Worm (Caenorhabditis elegans): ENCODE results near the gene gcy-11.

DNA sequence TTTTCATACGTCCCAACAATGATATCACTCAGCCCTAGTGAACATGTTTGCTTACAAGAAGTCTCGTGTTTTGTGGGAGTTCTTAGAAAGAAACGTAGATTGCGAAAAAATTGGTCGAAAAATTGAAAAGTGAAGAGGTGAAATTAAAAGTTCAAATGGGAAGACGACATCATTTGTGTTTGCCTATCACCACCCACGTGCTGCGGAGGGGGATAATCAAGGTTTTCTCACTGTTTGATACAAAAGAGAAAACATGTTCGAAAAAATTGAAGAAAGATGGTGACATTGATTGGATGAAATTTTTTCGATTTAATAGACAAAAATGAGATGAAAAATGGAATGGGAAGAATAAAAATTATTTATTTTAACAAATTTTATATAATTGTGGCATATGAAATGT lies 15.1 kb upstream of the gcy-11 start:
- TF ChIP-seq unc-130 (tag; optimal IDR thresholded peaks at IDR 0.05) = no peak
- TF ChIP-seq elt-3 (tag; optimal IDR thresholded peaks at IDR 0.05) = peak in 1 of 6 experiments; percentile 75
- no peak for TF ChIP-seq hpl-2 (GFP tag; optimal IDR thresholded peaks at IDR 0.05)
- TF ChIP-seq dpl-1 (GFP tag; optimal IDR thresholded peaks at IDR 0.05) = no peak
- TF ChIP-seq ets-5 (GFP tag; IDR thresholded peaks at IDR 0.05) = no peak
- no peak for TF ChIP-seq lsy-2 (tag; optimal IDR thresholded peaks at IDR 0.05)
- no peak for TF ChIP-seq tbx-2 (tag; optimal IDR thresholded peaks at IDR 0.05)
- TF ChIP-seq alr-1 (tag; optimal IDR thresholded peaks at IDR 0.05; ENCODE audit: borderline replicate concordance) = no peak
